Worm (Caenorhabditis elegans): ENCODE measurements around the gene msra-1.

DNA sequence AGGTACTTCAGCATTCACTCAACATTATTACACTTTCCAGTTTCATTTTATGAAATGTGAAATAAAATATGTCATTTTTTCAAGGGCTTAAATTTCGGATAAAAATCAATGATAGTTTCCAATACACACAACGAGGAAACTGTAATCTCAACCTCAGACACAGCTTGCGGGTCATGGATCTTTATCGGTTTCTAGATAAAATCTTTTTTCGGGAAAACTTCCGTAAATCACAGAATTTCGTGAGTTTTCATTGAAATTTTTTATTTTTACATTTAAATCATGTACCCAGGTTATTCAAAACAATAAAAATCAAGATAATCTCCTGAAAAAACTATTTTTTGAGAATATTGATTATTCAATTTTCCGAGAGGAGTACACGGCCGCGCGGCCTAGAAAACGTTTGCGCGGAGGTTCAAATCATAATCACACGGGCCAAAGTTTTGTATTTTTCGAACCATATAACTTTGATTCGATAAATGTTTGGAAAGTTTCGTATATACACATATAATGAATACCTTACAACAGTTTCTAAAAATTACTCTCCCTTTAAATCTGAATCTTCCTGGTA is 33.5 kb upstream of the msra-1 start:
- TF ChIP-seq ztf-4 (tag; optimal IDR thresholded peaks at IDR 0.05) = no peak
- TF ChIP-seq nhr-12 (tag; optimal IDR thresholded peaks at IDR 0.05) = no peak
- TF ChIP-seq alr-1 (tag; optimal IDR thresholded peaks at IDR 0.05) = no peak
- TF ChIP-seq Y55F3AM.14 (GFP tag; optimal IDR thresholded peaks at IDR 0.05) = no peak
- TF ChIP-seq nhr-25 (tag; optimal IDR thresholded peaks at IDR 0.05) = peak; percentile 25
- no peak for TF ChIP-seq nhr-237 (tag; optimal IDR thresholded peaks at IDR 0.05)
- TF ChIP-seq nhr-6 (tag; optimal IDR thresholded peaks at IDR 0.05) = no peak
- no peak for TF ChIP-seq elt-3 (tag; optimal IDR thresholded peaks at IDR 0.05)
- no peak for TF ChIP-seq nhr-11 (tag; optimal IDR thresholded peaks at IDR 0.05)
- peak; percentile 28 for TF ChIP-seq sem-4 (tag; optimal IDR thresholded peaks at IDR 0.05)
- TF ChIP-seq mbf-1 (tag; optimal IDR thresholded peaks at IDR 0.05) = no peak
- no peak for TF ChIP-seq unc-39 (tag; optimal IDR thresholded peaks at IDR 0.05)

Data from whole organism, L2 larva.